Worm (Caenorhabditis elegans) whole organism, mixed stage, embryonic: ENCODE data around the gene F28H6.8.

Experiments used
- lin-13 ChIP-seq: fragments of 150-350 bp; optimal IDR thresholded peaks from 2 replicates; lab custom pipeline; 2014; ENCODE audit warnings: missing biosample characterization, missing genetic modification characterization
- sptf-1 ChIP-seq: sonication (generic microtip); optimal IDR thresholded peaks from 2 replicates; lab custom pipeline; 2017; ENCODE audit warnings: mild to moderate bottlenecking, missing genetic modification characterization, moderate library complexity, missing compliant biosample characterization
- unc-62 ChIP-seq: fragments of 150-350 bp; optimal IDR thresholded peaks from 2 replicates; lab custom pipeline; 2014; ENCODE audit warnings: missing biosample characterization, missing genetic modification reagents, missing genetic modification characterization

DNA sequence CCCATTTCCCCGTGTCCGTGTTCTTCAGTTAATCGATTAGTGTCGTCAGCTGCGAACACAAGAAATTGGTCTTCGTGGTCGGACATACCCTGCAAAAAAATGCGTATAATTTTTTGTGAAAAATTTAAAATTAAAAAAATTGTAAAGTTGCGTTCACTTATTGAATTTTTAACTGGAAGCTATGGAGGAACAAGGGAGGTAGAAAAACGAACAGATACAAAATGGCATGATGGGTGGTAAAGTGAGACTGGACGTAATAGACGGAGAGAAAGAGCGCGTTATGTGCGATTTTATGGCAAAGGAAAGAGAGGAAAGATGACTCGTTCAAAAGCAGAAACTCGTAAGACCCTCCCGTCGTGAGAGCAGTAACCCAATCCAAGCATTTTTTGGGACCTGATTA is 49.9 kb downstream of the F28H6.8 start, which contains the start of gene C33G3.6:
- TF ChIP-seq unc-62 (GFP tag; lab: Kevin White, UChicago), result no peak
- no peak for TF ChIP-seq sptf-1 (tag; lab: Kevin White, UChicago)
- TF ChIP-seq lin-13 (tag; lab: Kevin White, UChicago), result no peak
